Worm (Caenorhabditis elegans): ENCODE results near the gene srw-60.

DNA sequence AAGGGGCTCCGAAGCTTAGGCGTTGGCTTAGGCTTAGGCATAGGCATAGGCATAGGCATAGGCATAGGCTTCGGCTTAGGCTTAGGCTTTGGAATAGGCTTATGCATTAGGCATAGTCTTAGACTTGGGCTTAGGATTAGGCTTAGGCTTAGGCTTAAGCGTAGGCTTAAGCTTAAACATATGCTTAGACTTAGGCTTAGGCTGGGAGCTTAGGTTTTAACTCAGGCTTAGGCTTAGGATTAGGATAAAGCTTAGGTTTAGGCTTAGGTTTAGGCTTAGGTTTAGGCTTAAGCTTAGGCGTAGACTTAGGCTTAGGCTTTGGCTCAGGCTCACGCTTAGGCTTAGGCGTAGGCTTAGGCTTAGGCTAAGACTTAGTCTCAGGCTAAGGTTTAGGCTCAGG lies 31.7 kb downstream of the srw-60 start:
- no peak for TF ChIP-seq ztf-11 (tag; optimal IDR thresholded peaks at IDR 0.05)
- no peak for TF ChIP-seq lin-15B (tag; optimal IDR thresholded peaks at IDR 0.05)
- TF ChIP-seq snpc-4 (tag; optimal IDR thresholded peaks at IDR 0.05) = no peak
- no peak for TF ChIP-seq C34B4.2 (tag; optimal IDR thresholded peaks at IDR 0.05)
- TF ChIP-seq sptf-1 (tag; optimal IDR thresholded peaks at IDR 0.05) = no peak
- TF ChIP-seq unc-62 (GFP tag; optimal IDR thresholded peaks at IDR 0.05) = no peak
